Worm (Caenorhabditis elegans): ENCODE results near the gene srt-54.

srt-54 gene

ce11 chrII:101176-101575 lies 15.8 kb upstream of the srt-54 start (continued):
- no peak for TF ChIP-seq aptf-2 (GFP tag; conservative IDR thresholded peaks at IDR 0.05)
- no peak for TF ChIP-seq lsy-27 (tag; optimal IDR thresholded peaks at IDR 0.05; ENCODE audit: borderline replicate concordance, insufficient read depth)
- no peak for TF ChIP-seq attf-5 (GFP tag; optimal IDR thresholded peaks at IDR 0.05)
- no peak for TF ChIP-seq nhr-120 (GFP tag; IDR thresholded peaks at IDR 0.05)
- no peak for TF ChIP-seq C17E4.6 (GFP tag; IDR thresholded peaks at IDR 0.05)
- no peak for TF ChIP-seq nfya-2 (GFP tag; IDR thresholded peaks at IDR 0.05)
- TF ChIP-seq ztf-6 (GFP tag; IDR thresholded peaks at IDR 0.05) = no peak
- no peak for TF ChIP-seq let-607 (tag; optimal IDR thresholded peaks at IDR 0.05)
- no peak for TF ChIP-seq attf-6 (GFP tag; IDR thresholded peaks at IDR 0.05)
- peak; percentile 50 for TF ChIP-seq F52B5.7 (tag; optimal IDR thresholded peaks at IDR 0.05)
- TF ChIP-seq F37B4.10 (GFP tag; IDR thresholded peaks at IDR 0.05) = no peak

- TF ChIP-seq repo-1 (tag; optimal IDR thresholded peaks at IDR 0.05) = no peak
- TF ChIP-seq let-526 (GFP tag; IDR thresholded peaks at IDR 0.05) = no peak
- TF ChIP-seq snpc-1.3 (tag; optimal IDR thresholded peaks at IDR 0.05; ENCODE audit: insufficient read depth) = no peak
- TF ChIP-seq nhr-80 (tag; optimal IDR thresholded peaks at IDR 0.05) = no peak
- no peak for TF ChIP-seq B0019.2 (GFP tag; conservative IDR thresholded peaks at IDR 0.05)
- TF ChIP-seq ceh-100 (GFP tag; IDR thresholded peaks at IDR 0.05) = no peak
- TF ChIP-seq mcd-1 (GFP tag; IDR thresholded peaks at IDR 0.05) = no peak
- TF ChIP-seq hmg-20 (GFP tag; IDR thresholded peaks at IDR 0.05) = no peak
- TF ChIP-seq B0035.1 (tag; optimal IDR thresholded peaks at IDR 0.05) = no peak
- TF ChIP-seq zim-3 (tag; optimal IDR thresholded peaks at IDR 0.05) = no peak
- no peak for TF ChIP-seq hlh-12 (tag; optimal IDR thresholded peaks at IDR 0.05)
- TF ChIP-seq aptf-3 (GFP tag; IDR thresholded peaks at IDR 0.05) = no peak
- no peak for TF ChIP-seq attf-6 (GFP tag; IDR thresholded peaks at IDR 0.05)
Observed at ce11 chrII:104234-104633, 12.8 kb upstream of the srt-54 start, which contains the start of gene col-68. Gene col-68 (plus strand): TSS chrII:104534.

DNA sequence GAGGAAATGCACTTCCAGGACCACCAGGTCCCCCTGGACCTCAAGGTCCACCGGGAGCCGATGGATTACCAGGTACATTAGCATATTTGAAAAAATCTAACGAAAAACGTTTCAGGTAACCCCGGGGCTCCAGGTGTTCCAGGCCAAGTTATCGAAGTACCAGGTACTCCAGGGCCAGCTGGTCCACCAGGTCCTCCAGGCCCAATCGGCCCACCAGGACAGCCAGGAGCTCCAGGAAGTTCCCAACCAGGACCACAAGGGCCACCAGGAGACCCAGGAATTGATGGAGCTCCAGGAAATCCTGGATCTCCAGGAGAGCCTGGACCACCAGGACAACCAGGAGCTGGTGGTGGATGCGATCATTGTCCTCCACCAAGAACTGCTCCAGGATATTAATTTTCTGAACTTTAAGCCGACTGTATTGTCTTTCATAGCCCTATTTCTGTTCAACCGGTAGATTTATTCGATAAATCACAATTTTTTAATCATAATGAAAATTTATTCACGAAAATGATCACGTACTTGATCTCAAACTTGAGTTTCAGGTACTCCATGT lies 11.6 kb upstream of the srt-54 start:
- TF ChIP-seq egrh-3 (GFP tag; IDR thresholded peaks at IDR 0.05) (peak; percentile 62; the same call in 1 of the 2 replicates), ceh-91 (GFP tag; IDR thresholded peaks at IDR 0.05) (0 out of 2 replicates have a peak, but pooled peaks have one; percentile 8), lin-26 (GFP tag; IDR thresholded peaks at IDR 0.05) (no peak), ceh-100 (GFP tag; IDR thresholded peaks at IDR 0.05) (no peak), attf-6 (GFP tag; IDR thresholded peaks at IDR 0.05) (no peak), rec-8 (tag; optimal IDR thresholded peaks at IDR 0.05) (peak in 1 of 2 experiments; percentile 6), attf-3 (GFP tag; conservative IDR thresholded peaks at IDR 0.05) (no peak), dox-1 (GFP tag; IDR thresholded peaks at IDR 0.05) (0 out of 2 replicates have a peak, but pooled peaks have one; percentile 5), zfh-2 (GFP tag; conservative IDR thresholded peaks at IDR 0.05) (peak; percentile 71), egl-18 (GFP tag; IDR thresholded peaks at IDR 0.05) (no peak)

ce11 chrII:105889-106288 lies 11.1 kb upstream of the srt-54 start, which contains the start of gene txt-1:
Gene txt-1 (plus strand): TSS chrII:106189.
- no peak for TF ChIP-seq Y95B8A.8 (GFP tag; IDR thresholded peaks at IDR 0.05)

ce11 chrII:107703-108102 lies 9.3 kb upstream of the srt-54 start:
- TF ChIP-seq ZK185.1 (tag; optimal IDR thresholded peaks at IDR 0.05; ENCODE audit: poor library complexity, severe bottlenecking) (no peak), atf-7 (tag; optimal IDR thresholded peaks at IDR 0.05) (no peak), Y67H2A.10 (GFP tag; conservative IDR thresholded peaks at IDR 0.05) (no peak), lsl-1 (GFP tag; optimal IDR thresholded peaks at IDR 0.05) (no peak), nhr-27 (tag; optimal IDR thresholded peaks at IDR 0.05) (no peak), die-1 (tag; optimal IDR thresholded peaks at IDR 0.05) (no peak)

All from whole organism, young adult.